Fruit fly (Drosophila melanogaster) whole organism, embryonic: Measurements from ENCODE around the gene CG32202.

Source experiments
- Aef1 ChIP-seq: fragments of 200-800 bp; sonication (Bioruptor generic); IDR thresholded peaks from 3 replicates; pipeline ENCODE4 v1.3.6; 2022; ENCODE audit warnings: missing biosample characterization, missing genetic modification characterization
- Bteb2 ChIP-seq: fragments of 200-800 bp; sonication (Bioruptor generic); optimal IDR thresholded peaks from 2 replicates; lab custom pipeline; 2016; ENCODE audit warnings: missing biosample characterization, missing genetic modification characterization
- CG10274 ChIP-seq: fragments of 200-800 bp; sonication (Bioruptor generic); optimal IDR thresholded peaks from 3 replicates; lab custom pipeline; 2017; ENCODE audit warnings: missing biosample characterization, mild to moderate bottlenecking, missing genetic modification characterization
- CG11504 ChIP-seq: fragments of 200-800 bp; sonication (Bioruptor generic); optimal IDR thresholded peaks from 3 replicates; lab custom pipeline; 2019; ENCODE audit warnings: missing biosample characterization, mild to moderate bottlenecking, missing genetic modification characterization, moderate library complexity
- CG12769 ChIP-seq: fragments of 200-800 bp; sonication (Bioruptor generic); optimal IDR thresholded peaks from 2 replicates; lab custom pipeline; 2019; ENCODE audit warnings: missing biosample characterization, mild to moderate bottlenecking, missing genetic modification characterization, moderate library complexity
- CG1647 ChIP-seq: fragments of 200-800 bp; sonication (Bioruptor generic); optimal IDR thresholded peaks from 3 replicates; lab custom pipeline; 2016; ENCODE audit warnings: missing biosample characterization, missing genetic modification characterization
- CG16813 ChIP-seq: fragments of 200-800 bp; sonication (Bioruptor generic); IDR thresholded peaks from 3 replicates; pipeline ENCODE4 v1.3.6; 2022; ENCODE audit warnings: missing biosample characterization, missing genetic modification characterization; ENCODE audit not compliant: partially characterized antibody
- CG17359 ChIP-seq: fragments of 200-800 bp; sonication (Bioruptor generic); optimal IDR thresholded peaks from 3 replicates; lab custom pipeline; 2018; ENCODE audit warnings: missing biosample characterization, mild to moderate bottlenecking, missing genetic modification characterization, moderate library complexity
- CG18011 ChIP-seq: fragments of 200-800 bp; sonication (Bioruptor generic); optimal IDR thresholded peaks from 2 replicates; lab custom pipeline; 2017; ENCODE audit warnings: missing biosample characterization, missing genetic modification characterization, mild to moderate bottlenecking, moderate library complexity, missing genotype
- CG18262 ChIP-seq: fragments of 200-800 bp; optimal IDR thresholded peaks from 3 replicates; lab custom pipeline; 2019; ENCODE audit warnings: missing biosample characterization, mild to moderate bottlenecking, missing genetic modification characterization, moderate library complexity
- CG2129 ChIP-seq: fragments of 200-800 bp; sonication (Bioruptor generic); IDR thresholded peaks from 2 replicates; pipeline ENCODE4 v1.3.6; 2022; ENCODE audit warnings: missing biosample characterization, missing genetic modification characterization; ENCODE audit not compliant: partially characterized antibody
- CG2199 ChIP-seq: fragments of 200-800 bp; sonication (Bioruptor generic); IDR thresholded peaks from 3 replicates; pipeline ENCODE4 v1.3.6; 2022; ENCODE audit warnings: missing biosample characterization, missing genetic modification characterization
- CG3065 ChIP-seq: fragments of 200-800 bp; sonication (Bioruptor generic); optimal IDR thresholded peaks from 2 replicates; lab custom pipeline; 2016; ENCODE audit warnings: missing biosample characterization, missing genetic modification characterization
- CG31441 ChIP-seq: fragments of 200-800 bp; sonication (Bioruptor generic); IDR thresholded peaks from 2 replicates; pipeline ENCODE4 v1.3.6; 2022; ENCODE audit warnings: missing biosample characterization, missing genetic modification characterization
- CG3163 ChIP-seq: fragments of 200-800 bp; sonication (Bioruptor generic); optimal IDR thresholded peaks from 3 replicates; lab custom pipeline; 2016; ENCODE audit warnings: missing biosample characterization, missing genetic modification characterization
- CG8478 ChIP-seq: fragments of >200 bp; optimal IDR thresholded peaks from 2 replicates; lab custom pipeline; 2018
- CkIIα-i1 ChIP-seq: fragments of 200-800 bp; sonication (Bioruptor generic); IDR thresholded peaks from 2 replicates; pipeline ENCODE4 v1.3.6; 2022; ENCODE audit warnings: missing biosample characterization, missing genetic modification characterization
- CoRest ChIP-seq: fragments of 200-800 bp; sonication (Bioruptor generic); optimal IDR thresholded peaks from 3 replicates; lab custom pipeline; 2018; ENCODE audit warnings: missing biosample characterization, mild to moderate bottlenecking, missing genetic modification characterization, moderate library complexity
- Dad ChIP-seq: fragments of 200-800 bp; sonication (Bioruptor generic); optimal IDR thresholded peaks from 3 replicates; lab custom pipeline; 2016; ENCODE audit warnings: missing biosample characterization, missing genetic modification characterization
- Dref ChIP-seq: fragments of 200-800 bp; sonication (Bioruptor generic); IDR thresholded peaks from 2 replicates; pipeline ENCODE4 v1.3.6; 2022; ENCODE audit warnings: missing biosample characterization, missing genetic modification characterization
- HLHmδ ChIP-seq: fragments of 200-800 bp; sonication (Bioruptor generic); optimal IDR thresholded peaks from 2 replicates; lab custom pipeline; 2018; ENCODE audit warnings: missing biosample characterization, mild to moderate bottlenecking, missing genetic modification characterization, moderate library complexity
- HmgZ ChIP-seq: fragments of 200-800 bp; sonication (Bioruptor generic); optimal IDR thresholded peaks from 2 replicates; lab custom pipeline; 2018; ENCODE audit warnings: missing biosample characterization, mild to moderate bottlenecking, missing genetic modification characterization
- Hmr ChIP-seq: fragments of 200-800 bp; sonication (Bioruptor generic); optimal IDR thresholded peaks from 3 replicates; lab custom pipeline; 2017; ENCODE audit warnings: mild to moderate bottlenecking, missing biosample characterization, missing genetic modification reagents, missing genetic modification characterization
- Lim3 ChIP-seq: fragments of 200-800 bp; sonication (Bioruptor generic); IDR thresholded peaks from 2 replicates; pipeline ENCODE4 v1.3.6; 2022; ENCODE audit warnings: missing biosample characterization, missing genetic modification characterization
- MBD-R2 ChIP-seq: fragments of 200-800 bp; sonication (Bioruptor generic); IDR thresholded peaks from 2 replicates; pipeline ENCODE4 v1.3.6; 2022; ENCODE audit warnings: missing biosample characterization, missing genetic modification characterization
- Sry-β ChIP-seq: fragments of 200-800 bp; sonication (Bioruptor generic); optimal IDR thresholded peaks from 2 replicates; lab custom pipeline; 2018; ENCODE audit warnings: missing biosample characterization, mild to moderate bottlenecking, missing genetic modification characterization, moderate library complexity
- Xbp1 ChIP-seq: fragments of 200-800 bp; sonication (Bioruptor generic); optimal IDR thresholded peaks from 3 replicates; lab custom pipeline; 2016; ENCODE audit warnings: missing biosample characterization, mild to moderate bottlenecking, missing genetic modification characterization
- amos ChIP-seq: fragments of 200-800 bp; sonication (Bioruptor generic); IDR thresholded peaks from 2 replicates; pipeline ENCODE4 v1.3.6; 2022; ENCODE audit warnings: missing biosample characterization, missing genetic modification characterization; ENCODE audit not compliant: partially characterized antibody
- bowl ChIP-seq: fragments of 200-800 bp; sonication (Bioruptor generic); IDR thresholded peaks from 2 replicates; pipeline ENCODE4 v1.3.6; 2022; ENCODE audit warnings: missing biosample characterization, missing genetic modification characterization
- bsh ChIP-seq, 2 experiments: fragments of 200-800 bp; sonication (Bioruptor generic); optimal IDR thresholded peaks; 2 replicates each; lab custom pipeline; 2017 to 2018; ENCODE audit warnings: mild to moderate bottlenecking in 2 of 2, missing biosample characterization in 2 of 2, missing genetic modification characterization in 2 of 2, moderate library complexity in 1 of 2
- crc ChIP-seq: fragments of 200-800 bp; sonication (Bioruptor generic); optimal IDR thresholded peaks from 2 replicates; lab custom pipeline; 2016; ENCODE audit warnings: missing biosample characterization, missing genetic modification characterization
- croc ChIP-seq: fragments of 200-800 bp; sonication (Bioruptor generic); conservative IDR thresholded peaks from 3 replicates; pipeline ENCODE4 v1.3.6; 2022; ENCODE audit warnings: missing biosample characterization, missing genetic modification characterization
- dati ChIP-seq: fragments of 200-800 bp; sonication (Bioruptor generic); IDR thresholded peaks from 2 replicates; pipeline ENCODE4 v1.3.6; 2022; ENCODE audit warnings: missing biosample characterization, missing genetic modification characterization
- fd102C ChIP-seq: fragments of 200-800 bp; sonication (Bioruptor generic); optimal IDR thresholded peaks from 2 replicates; lab custom pipeline; 2018; ENCODE audit warnings: missing biosample characterization, mild to moderate bottlenecking, missing genetic modification characterization, moderate library complexity
- jumu ChIP-seq: fragments of 200-800 bp; sonication (Bioruptor generic); optimal IDR thresholded peaks from 3 replicates; lab custom pipeline; 2016; ENCODE audit warnings: missing biosample characterization, missing genetic modification characterization
- kah ChIP-seq: fragments of 200-800 bp; sonication (Bioruptor generic); optimal IDR thresholded peaks from 2 replicates; lab custom pipeline; 2018; ENCODE audit warnings: missing biosample characterization, mild to moderate bottlenecking, missing genetic modification characterization
- kni ChIP-seq: fragments of 200-800 bp; sonication (Bioruptor generic); optimal IDR thresholded peaks from 3 replicates; lab custom pipeline; 2017; ENCODE audit warnings: mild to moderate bottlenecking, missing biosample characterization, missing genetic modification reagents, missing genetic modification characterization
- nerfin-2 ChIP-seq: fragments of 200-800 bp; sonication (Bioruptor generic); IDR thresholded peaks from 2 replicates; pipeline ENCODE4 v1.3.6; 2022; ENCODE audit warnings: missing biosample characterization, missing genetic modification characterization; ENCODE audit not compliant: partially characterized antibody
- nom ChIP-seq: fragments of 200-800 bp; sonication (Bioruptor generic); optimal IDR thresholded peaks from 2 replicates; lab custom pipeline; 2017; ENCODE audit warnings: missing biosample characterization, missing genetic modification characterization, mild to moderate bottlenecking, moderate library complexity, missing genetic modification reagents
- otp ChIP-seq: fragments of 200-800 bp; sonication (Bioruptor generic); IDR thresholded peaks from 3 replicates; pipeline ENCODE4, ENCODE4 v1.3.6; 2022; ENCODE audit warnings: missing biosample characterization, missing genetic modification characterization
- pan ChIP-seq, 4 experiments: fragments of >200 bp in 3 of 4; fragments of 200-800 bp in 1 of 4; sonication (Bioruptor generic) in 1 of 4; optimal IDR thresholded peaks in 3 of 4; IDR thresholded peaks in 1 of 4; 2 replicates each; pipeline versions ENCODE4 v1.3.6 to Lab custom; 2017 to 2022; ENCODE audit warnings: missing biosample characterization in 2 of 4, missing genetic modification characterization in 2 of 4, mixed read lengths in 1 of 4
- ranshi ChIP-seq: fragments of 200-800 bp; sonication (Bioruptor generic); IDR thresholded peaks from 2 replicates; pipeline ENCODE4 v1.3.6; 2022; ENCODE audit warnings: missing biosample characterization, missing genetic modification characterization
- ro ChIP-seq: fragments of 200-800 bp; sonication (Bioruptor generic); IDR thresholded peaks from 2 replicates; pipeline ENCODE4 v1.3.6; 2022; ENCODE audit warnings: missing biosample characterization, missing genetic modification characterization
- sima ChIP-seq: fragments of 200-800 bp; sonication (Bioruptor generic); optimal IDR thresholded peaks from 2 replicates; lab custom pipeline; 2016; ENCODE audit warnings: missing biosample characterization, missing genetic modification characterization
- sisA ChIP-seq: fragments of 200-800 bp; sonication (Bioruptor generic); IDR thresholded peaks from 2 replicates; pipeline ENCODE4 v1.3.6; 2022; ENCODE audit warnings: missing biosample characterization, missing genetic modification characterization
- sna ChIP-seq: fragments of 200-800 bp; sonication (Bioruptor generic); IDR thresholded peaks from 2 replicates; pipeline ENCODE4 v1.3.6; 2022; ENCODE audit warnings: missing biosample characterization, missing genetic modification characterization; ENCODE audit not compliant: partially characterized antibody
- sqz ChIP-seq: fragments of 200-800 bp; sonication (Bioruptor generic); optimal IDR thresholded peaks from 3 replicates; lab custom pipeline; 2018; ENCODE audit warnings: missing biosample characterization, mild to moderate bottlenecking, missing genetic modification characterization
- stwl ChIP-seq: fragments of 200-800 bp; sonication (Bioruptor generic); optimal IDR thresholded peaks from 3 replicates; lab custom pipeline; 2018; ENCODE audit warnings: missing biosample characterization, mild to moderate bottlenecking, missing genetic modification characterization, moderate library complexity
- trem ChIP-seq: fragments of 200-800 bp; optimal IDR thresholded peaks from 3 replicates; lab custom pipeline; 2019; ENCODE audit warnings: missing biosample characterization, mild to moderate bottlenecking, missing genetic modification characterization, moderate library complexity

CG32202 gene

DNA sequence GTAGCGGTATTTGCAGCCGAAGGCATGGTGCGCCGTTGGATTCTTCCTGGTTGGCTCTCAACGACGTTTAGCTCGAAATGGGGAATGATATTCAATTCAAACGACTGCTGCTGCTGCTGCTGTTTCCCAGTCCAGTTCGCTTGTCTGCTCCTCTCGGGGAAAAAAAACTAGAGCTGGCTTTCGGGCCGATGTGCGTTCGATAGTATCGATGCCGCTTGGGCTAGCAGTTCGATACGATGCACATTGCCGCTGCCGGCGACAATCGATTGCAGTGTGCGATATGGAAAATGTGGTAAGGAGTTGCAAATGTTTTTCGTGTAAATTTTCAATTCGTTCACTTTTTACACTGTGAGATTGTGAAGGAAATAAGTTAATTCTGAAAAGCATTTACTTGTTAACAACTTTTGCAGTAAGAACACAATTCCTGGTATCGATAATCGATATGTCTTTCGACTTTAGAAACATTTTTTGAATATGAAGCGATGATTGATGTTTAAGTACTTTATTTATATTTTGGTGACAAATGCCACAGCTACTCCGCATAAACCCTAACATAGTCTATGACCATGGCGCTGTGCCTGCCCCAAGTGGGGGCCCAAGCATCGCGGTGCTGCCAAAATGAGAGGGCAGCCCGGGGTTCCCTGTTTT lies 8.9 kb upstream of the CG32202 start, which contains the start of gene Capr (continued):
- TF ChIP-seq CG16813 (peak; percentile 100), crc (GFP tag; lab: Kevin White, UChicago) (no peak), sna (peak; percentile 100), Aef1 (GFP tag; lab: Robert Waterston, UW) (0 out of 3 replicates have a peak, but pooled peaks have one; percentile 14), trem (tag; lab: Kevin White, UChicago) (peak; percentile 88), sisA (GFP tag; lab: Robert Waterston, UW) (no peak), Dref (GFP tag; lab: Robert Waterston, UW) (peak; percentile 99), ro (GFP tag; lab: Robert Waterston, UW) (no peak), Xbp1 (peak; percentile 41), Hmr (GFP tag; lab: Kevin White, UChicago) (peak; percentile 29), nerfin-2 (GFP tag; lab: Robert Waterston, UW) (peak; percentile 100), CG3163 (GFP tag; lab: Kevin White, UChicago) (no peak), Dad (peak; percentile 37), CG8478 (no peak), CG2199 (no peak), Sry-β (no peak), dati (no peak), bowl (GFP tag; lab: Robert Waterston, UW) (no peak), pan (optimal IDR thresholded peaks at IDR 0.05; lab: Kevin White, UChicago) (no peak), pan (GFP tag; optimal IDR thresholded peaks at IDR 0.05 in 1 of 2, IDR thresholded peaks at IDR 0.05 in 1 of 2) (no peak), fd102C (GFP tag; lab: Kevin White, UChicago) (no peak), kah (GFP tag; lab: Kevin White, UChicago) (no peak), CG10274 (GFP tag; lab: Kevin White, UChicago) (no peak), CG3065 (GFP tag; lab: Kevin White, UChicago) (no peak), CG18011 (GFP tag; lab: Kevin White, UChicago) (peak; percentile 17), kni (GFP tag; lab: Kevin White, UChicago) (no peak), sima (no peak), CG31441 (GFP tag; lab: Robert Waterston, UW) (0 out of 2 replicates have a peak, but pooled peaks have one; percentile 1), Lim3 (no peak), CG12769 (tag; lab: Kevin White, UChicago) (no peak), croc (GFP tag; lab: Robert Waterston, UW) (no peak), amos (peak; percentile 100), Bteb2 (GFP tag; lab: Kevin White, UChicago) (peak; percentile 24), ranshi (GFP tag; lab: Robert Waterston, UW) (no peak), HLHmδ (GFP tag; lab: Kevin White, UChicago) (peak; percentile 31), CG2129 (peak; percentile 99), CG1647 (GFP tag; lab: Kevin White, UChicago) (peak; percentile 28), CoRest (tag; lab: Kevin White, UChicago) (peak; percentile 34), HmgZ (tag; lab: Kevin White, UChicago) (peak; percentile 69), jumu (peak; percentile 38), CG18262 (tag; lab: Kevin White, UChicago) (peak; percentile 35), stwl (tag; lab: Kevin White, UChicago) (peak; percentile 89), CG17359 (tag; lab: Kevin White, UChicago) (no peak), otp (GFP tag; lab: Robert Waterston, UW) (no peak), sqz (peak; percentile 52), bsh (GFP tag; optimal IDR thresholded peaks at IDR 0.05; lab: Kevin White, UChicago) (peak in 1 of 2 experiments; percentile 15), CG11504 (tag; lab: Kevin White, UChicago) (peak; percentile 69), nom (GFP tag; lab: Kevin White, UChicago) (peak; percentile 22), MBD-R2 (GFP tag; lab: Robert Waterston, UW) (peak; percentile 83), CkIIα-i1 (GFP tag; lab: Robert Waterston, UW) (no peak)
